Worm (Caenorhabditis elegans) whole organism, late embryonic: Measurements from ENCODE around the gene F47B8.4.
"Not testable (repeated sequence)": the region's sequence is repeated elsewhere in the genome, so short reads cannot be mapped to it uniquely, and the experiment has no call there.

ENCODE experiments used
- ceh-19 ChIP-seq: fragments of 200-800 bp; sonication (Bioruptor generic); optimal IDR thresholded peaks from 2 replicates; lab custom pipeline; 2018; ENCODE audit warnings: mild to moderate bottlenecking, missing genetic modification characterization, missing compliant biosample characterization
- elt-2 ChIP-seq: sonication (generic microtip); optimal IDR thresholded peaks from 2 replicates; lab custom pipeline; 2016; ENCODE audit warnings: missing genetic modification reagents, missing genetic modification characterization, missing compliant biosample characterization
- nhr-11 ChIP-seq: fragments of 150-350 bp; optimal IDR thresholded peaks from 2 replicates; lab custom pipeline; 2014; ENCODE audit warnings: missing biosample characterization, missing genetic modification characterization
- odd-2 ChIP-seq: sonication (generic microtip); optimal IDR thresholded peaks from 2 replicates; lab custom pipeline; 2017; ENCODE audit warnings: antibody characterized with exemption, mild to moderate bottlenecking, missing genetic modification characterization, missing compliant biosample characterization
- pha-4 ChIP-seq: fragments of 150-350 bp; optimal IDR thresholded peaks from 2 replicates; lab custom pipeline; 2018; ENCODE audit warnings: missing biosample characterization, missing genetic modification reagents, missing genetic modification characterization
- pqm-1 ChIP-seq: sonication (generic microtip); optimal IDR thresholded peaks from 2 replicates; lab custom pipeline; 2016; ENCODE audit warnings: missing genetic modification characterization, missing compliant biosample characterization

- not testable (repeated sequence) for TF ChIP-seq pqm-1 (tag; lab: Kevin White, UChicago); ceh-19 (GFP tag; lab: Kevin White, UChicago); pha-4 (tag; lab: Kevin White, UChicago); nhr-11 (tag; lab: Kevin White, UChicago); odd-2 (tag; lab: Kevin White, UChicago); elt-2 (tag; lab: Kevin White, UChicago)
These were observed 14.8 kb downstream of the F47B8.4 start, which contains the start of gene F14D7.14 for ce11 chrV:14309632-14310031.
